Fruit fly (Drosophila melanogaster): ENCODE results near the gene CG11714.
A peak's percentile ranks its signal among the peaks of the same experiment; 100 is the strongest.

CG11714 gene

dm6 chr3L:11551949-11552348 lies 29.4 kb upstream of the CG11714 start (continued):
- TF ChIP-seq CG13424 (tag; optimal IDR thresholded peaks at IDR 0.05) (peak; percentile 42), grau (tag; optimal IDR thresholded peaks at IDR 0.05) (peak; percentile 40), luna (GFP tag; optimal IDR thresholded peaks at IDR 0.05) (no peak), pan (optimal IDR thresholded peaks at IDR 0.05) (no peak), pan (GFP tag; optimal IDR thresholded peaks at IDR 0.05 in 1 of 2, IDR thresholded peaks at IDR 0.05 in 1 of 2) (peak in 1 of 2 experiments; percentile 25), CG5953 (GFP tag; IDR thresholded peaks at IDR 0.05) (no peak), CG16813 (GFP tag; IDR thresholded peaks at IDR 0.05; ENCODE audit: partially characterized antibody) (0 out of 3 replicates have a peak, but pooled peaks have one; percentile 21), CG9876 (GFP tag; optimal IDR thresholded peaks at IDR 0.05) (no peak), gcm (GFP tag; optimal IDR thresholded peaks at IDR 0.05) (peak; percentile 45), C15 (GFP tag; IDR thresholded peaks at IDR 0.05) (no peak), ttk (GFP tag; IDR thresholded peaks at IDR 0.05) (0 out of 2 replicates have a peak, but pooled peaks have one; percentile 9), CG16815 (GFP tag; optimal IDR thresholded peaks at IDR 0.05) (peak; percentile 3), twi (tag; optimal IDR thresholded peaks at IDR 0.05) (no peak), Drgx (GFP tag; IDR thresholded peaks at IDR 0.05) (peak; percentile 53), Chrac-16 (GFP tag; optimal IDR thresholded peaks at IDR 0.05) (peak; percentile 45), fd96Cb (tag; optimal IDR thresholded peaks at IDR 0.05) (peak; percentile 41), Fer3 (tag; optimal IDR thresholded peaks at IDR 0.05) (no peak), aop (GFP tag; IDR thresholded peaks at IDR 0.05) (no peak), Scr (GFP tag; IDR thresholded peaks at IDR 0.05; ENCODE audit: partially characterized antibody) (no peak), CG6272 (GFP tag; IDR thresholded peaks at IDR 0.05) (peak; percentile 14; the same call in 1 of the 2 replicates), CG6654 (GFP tag; optimal IDR thresholded peaks at IDR 0.05) (no peak), CG1792 (GFP tag; optimal IDR thresholded peaks at IDR 0.05) (no peak), Stat92E (GFP tag; optimal IDR thresholded peaks at IDR 0.05) (no peak), CG12942 (GFP tag; optimal IDR thresholded peaks at IDR 0.05) (no peak), Sox102F (GFP tag; optimal IDR thresholded peaks at IDR 0.05) (peak; percentile 53), da (GFP tag; optimal IDR thresholded peaks at IDR 0.05) (no peak), CG4617 (GFP tag; optimal IDR thresholded peaks at IDR 0.05; ENCODE audit: borderline replicate concordance) (no peak), Ptx1 (GFP tag; IDR thresholded peaks at IDR 0.05) (peak; percentile 39; the same call in 1 of the 2 replicates), CG7963 (GFP tag; IDR thresholded peaks at IDR 0.05; ENCODE audit: partially characterized antibody) (no peak), CG17568 (GFP tag; optimal IDR thresholded peaks at IDR 0.05) (no peak), CG2712 (tag; optimal IDR thresholded peaks at IDR 0.05) (peak; percentile 72), CG7987 (GFP tag; optimal IDR thresholded peaks at IDR 0.05) (no peak), hth (optimal IDR thresholded peaks at IDR 0.05) (no peak), scrt (GFP tag; optimal IDR thresholded peaks at IDR 0.05) (no peak), GATAe (GFP tag; conservative IDR thresholded peaks at IDR 0.05) (no peak), gem (tag; optimal IDR thresholded peaks at IDR 0.05) (peak; percentile 68), Lhr (GFP tag; optimal IDR thresholded peaks at IDR 0.05) (no peak), CG1602 (GFP tag; optimal IDR thresholded peaks at IDR 0.05) (peak; percentile 18), bowl (GFP tag; IDR thresholded peaks at IDR 0.05) (no peak), Elba2 (GFP tag; optimal IDR thresholded peaks at IDR 0.05) (no peak), zf30C (GFP tag; optimal IDR thresholded peaks at IDR 0.05) (peak; percentile 76), Hmr (GFP tag; optimal IDR thresholded peaks at IDR 0.05) (no peak), Hand (GFP tag; optimal IDR thresholded peaks at IDR 0.05) (no peak), Spps (tag; optimal IDR thresholded peaks at IDR 0.05) (peak; percentile 25), CG1603 (tag; optimal IDR thresholded peaks at IDR 0.05) (peak; percentile 26), sens (GFP tag) (peak; percentile 87), Hmx (GFP tag; optimal IDR thresholded peaks at IDR 0.05) (no peak), tin (GFP tag; optimal IDR thresholded peaks at IDR 0.05) (peak; percentile 32), Ssrp (tag; optimal IDR thresholded peaks at IDR 0.05) (peak; percentile 15), nom (GFP tag; optimal IDR thresholded peaks at IDR 0.05) (peak; percentile 8), CG10431 (GFP tag; optimal IDR thresholded peaks at IDR 0.05) (no peak)
